Worm (Caenorhabditis elegans): Measurements from ENCODE around the gene rtfo-1.

- TF ChIP-seq nhr-25 (tag; optimal IDR thresholded peaks at IDR 0.05) (no peak), zag-1 (tag; optimal IDR thresholded peaks at IDR 0.05) (no peak), F13H6.1 (tag; optimal IDR thresholded peaks at IDR 0.05) (no peak), ama-1 (optimal IDR thresholded peaks at IDR 0.05) (no peak)
These were observed 840 bp upstream of the rtfo-1 start, which contains the start of gene K09G1.1 for ce11 chrV:9583323-9583644.
